Worm (Caenorhabditis elegans) whole organism, L3 larva: ENCODE measurements around the gene acl-4.

ENCODE experiments used
- R02D3.7 ChIP-seq: fragments of 150-350 bp; optimal IDR thresholded peaks from 2 replicates; lab custom pipeline; 2014; ENCODE audit warnings: missing biosample characterization, missing genetic modification characterization
- ZK546.5 ChIP-seq: sonication (generic microtip); optimal IDR thresholded peaks from 2 replicates; lab custom pipeline; 2017; ENCODE audit warnings: missing biosample characterization, missing genetic modification characterization
- ama-1 ChIP-seq: fragments of 150-350 bp; optimal IDR thresholded peaks from 2 replicates; lab custom pipeline; 2018
- ceh-28 ChIP-seq: fragments of 150-350 bp; optimal IDR thresholded peaks from 2 replicates; lab custom pipeline; 2014; ENCODE audit warnings: missing biosample characterization, missing genetic modification reagents, missing genetic modification characterization
- ceh-9 ChIP-seq: sonication (generic microtip); optimal IDR thresholded peaks from 2 replicates; lab custom pipeline; 2018; ENCODE audit warnings: missing biosample characterization, missing genetic modification characterization
- egl-5 ChIP-seq: fragments of 150-350 bp; optimal IDR thresholded peaks from 2 replicates; lab custom pipeline; 2017; ENCODE audit warnings: missing biosample characterization, missing genetic modification reagents, missing genetic modification characterization, inconsistent platforms
- elt-2 ChIP-seq: sonication (generic microtip); optimal IDR thresholded peaks from 2 replicates; lab custom pipeline; 2016; ENCODE audit warnings: missing genetic modification reagents, mild to moderate bottlenecking, missing genetic modification characterization, missing compliant biosample characterization
- elt-3 ChIP-seq, 3 experiments: fragments of 150-350 bp in 1 of 3; sonication (generic microtip) in 2 of 3; optimal IDR thresholded peaks; 2 replicates in 2 of 3; 4 replicates in 1 of 3; lab custom pipeline; 2014 to 2017; ENCODE audit warnings: missing biosample characterization in 3 of 3, missing genetic modification characterization in 3 of 3
- eor-1 ChIP-seq, 2 experiments: fragments of 150-350 bp; optimal IDR thresholded peaks; 2 replicates each; lab custom pipeline; 2014 to 2018; ENCODE audit warnings: missing biosample characterization in 2 of 2, missing genetic modification characterization in 2 of 2
- fos-1 ChIP-seq: fragments of 150-350 bp; optimal IDR thresholded peaks from 2 replicates; lab custom pipeline; 2014; ENCODE audit warnings: missing biosample characterization, missing genetic modification characterization
- hmg-11 ChIP-seq: sonication (generic microtip); optimal IDR thresholded peaks from 2 replicates; lab custom pipeline; 2016; ENCODE audit warnings: missing genetic modification characterization, missing compliant biosample characterization
- jun-1 ChIP-seq: fragments of 150-350 bp; optimal IDR thresholded peaks from 2 replicates; lab custom pipeline; 2014; ENCODE audit warnings: missing biosample characterization, missing genetic modification reagents, missing genetic modification characterization
- lin-15B ChIP-seq: fragments of 150-350 bp; optimal IDR thresholded peaks from 2 replicates; lab custom pipeline; 2014; ENCODE audit warnings: missing biosample characterization, missing genetic modification characterization
- lin-39 ChIP-seq: fragments of 150-350 bp; optimal IDR thresholded peaks from 2 replicates; lab custom pipeline; 2018; ENCODE audit warnings: missing biosample characterization, missing genetic modification reagents, missing genetic modification characterization
- lsy-12 ChIP-seq: sonication (generic microtip); optimal IDR thresholded peaks from 2 replicates; lab custom pipeline; 2016; ENCODE audit warnings: mild to moderate bottlenecking, missing genetic modification characterization, missing compliant biosample characterization
- mdl-1 ChIP-seq: fragments of 150-350 bp; optimal IDR thresholded peaks from 2 replicates; lab custom pipeline; 2014; ENCODE audit warnings: missing biosample characterization, missing genetic modification characterization
- mml-1 ChIP-seq: fragments of 150-350 bp; sonication (generic microtip); optimal IDR thresholded peaks from 3 replicates; lab custom pipeline; 2014; ENCODE audit warnings: missing biosample characterization, missing genetic modification characterization
- nfya-1 ChIP-seq: sonication (generic microtip); optimal IDR thresholded peaks from 2 replicates; lab custom pipeline; 2017; ENCODE audit warnings: missing genetic modification characterization, mild to moderate bottlenecking, missing compliant biosample characterization, antibody characterized with exemption, moderate library complexity; ENCODE audit not compliant: insufficient read depth
- nhr-11 ChIP-seq: fragments of 150-350 bp; optimal IDR thresholded peaks from 2 replicates; lab custom pipeline; 2014; ENCODE audit warnings: missing biosample characterization, missing genetic modification characterization
- nhr-12 ChIP-seq: fragments of 150-350 bp; optimal IDR thresholded peaks from 2 replicates; lab custom pipeline; 2014; ENCODE audit warnings: missing biosample characterization, missing genetic modification characterization
- nhr-23 ChIP-seq: fragments of 150-350 bp; optimal IDR thresholded peaks from 2 replicates; lab custom pipeline; 2014; ENCODE audit warnings: missing biosample characterization, missing genetic modification reagents, missing genetic modification characterization
- nhr-25 ChIP-seq: sonication (generic microtip); optimal IDR thresholded peaks from 2 replicates; lab custom pipeline; 2017; ENCODE audit warnings: missing biosample characterization, missing genetic modification characterization
- nhr-28 ChIP-seq: fragments of 150-350 bp; optimal IDR thresholded peaks from 2 replicates; lab custom pipeline; 2014; ENCODE audit warnings: missing biosample characterization, missing genetic modification characterization
- nhr-43 ChIP-seq: sonication (generic microtip); optimal IDR thresholded peaks from 2 replicates; lab custom pipeline; 2016; ENCODE audit warnings: mild to moderate bottlenecking, missing genetic modification characterization, missing compliant biosample characterization; ENCODE audit not compliant: poor library complexity, severe bottlenecking
- nhr-67 ChIP-seq: fragments of 150-350 bp; optimal IDR thresholded peaks from 2 replicates; lab custom pipeline; 2014; ENCODE audit warnings: missing biosample characterization, missing genetic modification characterization
- pha-4 ChIP-seq: fragments of 150-350 bp; optimal IDR thresholded peaks from 2 replicates; lab custom pipeline; 2014; ENCODE audit warnings: missing biosample characterization, missing genetic modification reagents, missing genetic modification characterization
- sea-2 ChIP-seq: fragments of 150-350 bp; sonication (generic microtip); optimal IDR thresholded peaks from 4 replicates; lab custom pipeline; 2014; ENCODE audit warnings: missing biosample characterization, missing genetic modification reagents, missing genetic modification characterization
- snpc-4 ChIP-seq: fragments of 150-350 bp; optimal IDR thresholded peaks from 2 replicates; lab custom pipeline; 2014; ENCODE audit warnings: missing biosample characterization, missing genetic modification characterization
- tbx-2 ChIP-seq: sonication (generic microtip); optimal IDR thresholded peaks from 2 replicates; lab custom pipeline; 2016; ENCODE audit warnings: mild to moderate bottlenecking, missing genetic modification characterization, missing compliant biosample characterization
- zag-1 ChIP-seq: fragments of 150-350 bp; optimal IDR thresholded peaks from 2 replicates; lab custom pipeline; 2014; ENCODE audit warnings: missing biosample characterization, missing genetic modification characterization
- ztf-11 ChIP-seq: fragments of 150-350 bp; optimal IDR thresholded peaks from 2 replicates; lab custom pipeline; 2014; ENCODE audit warnings: missing biosample characterization, missing genetic modification characterization
- ztf-4 ChIP-seq: fragments of 150-350 bp; optimal IDR thresholded peaks from 2 replicates; lab custom pipeline; 2014; ENCODE audit warnings: missing biosample characterization, missing genetic modification characterization

acl-4 gene

ce11 chrX:2090493-2090892, 20.2 kb upstream of the acl-4 start (continued):
- TF ChIP-seq ztf-4 (tag; lab: Kevin White, UChicago) (no peak), nhr-11 (tag; lab: Kevin White, UChicago) (no peak)

DNA sequence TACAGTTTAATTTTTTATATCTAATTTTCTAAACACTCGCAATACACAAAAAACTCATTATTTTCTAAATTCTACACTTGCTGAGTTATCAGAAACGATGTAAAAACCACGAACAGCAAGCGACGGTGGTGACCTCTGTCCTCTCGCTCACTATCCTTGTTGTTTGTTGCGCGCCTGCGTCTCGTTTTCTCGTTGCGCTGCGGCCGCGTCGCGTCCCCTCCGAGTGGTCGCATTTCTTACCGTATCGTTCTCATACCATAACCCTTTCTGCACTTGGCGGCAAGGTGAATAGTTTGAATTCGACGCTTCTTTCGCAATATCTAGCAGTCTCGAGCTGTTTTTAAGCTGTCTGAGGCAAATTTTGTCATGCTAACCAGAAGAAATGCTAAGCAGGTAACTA, 19.2 kb upstream of the acl-4 start, which contains the start of gene lsy-2:
Gene lsy-2 (plus strand): TSS at position 271 of the 400 bp plus-strand sequence.
- peak; percentile 51 for TF ChIP-seq ama-1
- peak; percentile 84 for TF ChIP-seq hmg-11 (tag; lab: Kevin White, UChicago)
- TF ChIP-seq tbx-2, result no peak
- no peak for TF ChIP-seq ztf-4 (tag; lab: Kevin White, UChicago)
- no peak for TF ChIP-seq eor-1 (tag; optimal IDR thresholded peaks at IDR 0.05; lab: Kevin White, UChicago)
- no peak for TF ChIP-seq ceh-9 (tag; lab: Kevin White, UChicago)
- peak; percentile 5 for TF ChIP-seq lsy-12
- TF ChIP-seq lin-15B (tag; lab: Kevin White, UChicago), result peak; percentile 46
- peak; percentile 10 for TF ChIP-seq jun-1
- peak; percentile 44 for TF ChIP-seq nhr-23 (tag; lab: Kevin White, UChicago)
- TF ChIP-seq nfya-1 (tag; lab: Kevin White, UChicago), result peak; percentile 98
- no peak for TF ChIP-seq R02D3.7 (tag; lab: Kevin White, UChicago)
- TF ChIP-seq sea-2 (GFP tag; lab: Kevin White, UChicago), result no peak
- peak; percentile 62 for TF ChIP-seq elt-2 (tag; lab: Kevin White, UChicago)
- peak; percentile 25 for TF ChIP-seq ceh-28
- TF ChIP-seq lin-39, result peak; percentile 83
- TF ChIP-seq egl-5, result peak; percentile 64
- TF ChIP-seq pha-4, result peak; percentile 72
- TF ChIP-seq ZK546.5 (tag; lab: Kevin White, UChicago), result no peak
- no peak for TF ChIP-seq zag-1 (tag; lab: Kevin White, UChicago)
- no peak for TF ChIP-seq nhr-67 (tag; lab: Kevin White, UChicago)
- peak; percentile 88 for TF ChIP-seq nhr-25 (tag; lab: Kevin White, UChicago)

DNA sequence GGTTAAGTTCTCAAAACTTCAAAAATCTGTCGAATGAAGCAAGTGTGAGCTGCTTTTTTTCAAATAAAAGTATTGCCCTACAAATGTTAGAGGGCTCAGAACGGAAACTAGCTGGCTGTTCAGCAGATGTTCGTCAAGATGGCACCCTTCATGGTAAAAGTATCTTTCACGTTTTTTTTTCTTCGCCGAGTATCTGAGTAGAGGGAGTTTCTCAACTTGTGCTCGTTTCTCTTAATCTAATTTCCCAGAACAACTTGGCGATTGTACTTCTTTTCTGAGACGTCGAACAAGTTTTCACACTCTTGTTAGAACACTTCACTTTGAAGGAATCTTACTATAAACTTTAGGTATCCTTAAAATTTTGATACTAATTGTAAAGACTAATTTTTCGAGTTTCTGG, 17.5 kb upstream of the acl-4 start:
- TF ChIP-seq nhr-43 (tag; lab: Kevin White, UChicago), result no peak
- TF ChIP-seq ztf-11 (tag; lab: Kevin White, UChicago), result no peak
- TF ChIP-seq nhr-28 (tag; lab: Kevin White, UChicago), result no peak
- no peak for TF ChIP-seq nhr-11 (tag; lab: Kevin White, UChicago)
- TF ChIP-seq zag-1 (tag; lab: Kevin White, UChicago), result no peak
- TF ChIP-seq hmg-11 (tag; lab: Kevin White, UChicago), result no peak
- TF ChIP-seq nhr-25 (tag; lab: Kevin White, UChicago), result no peak
- no peak for TF ChIP-seq egl-5

DNA sequence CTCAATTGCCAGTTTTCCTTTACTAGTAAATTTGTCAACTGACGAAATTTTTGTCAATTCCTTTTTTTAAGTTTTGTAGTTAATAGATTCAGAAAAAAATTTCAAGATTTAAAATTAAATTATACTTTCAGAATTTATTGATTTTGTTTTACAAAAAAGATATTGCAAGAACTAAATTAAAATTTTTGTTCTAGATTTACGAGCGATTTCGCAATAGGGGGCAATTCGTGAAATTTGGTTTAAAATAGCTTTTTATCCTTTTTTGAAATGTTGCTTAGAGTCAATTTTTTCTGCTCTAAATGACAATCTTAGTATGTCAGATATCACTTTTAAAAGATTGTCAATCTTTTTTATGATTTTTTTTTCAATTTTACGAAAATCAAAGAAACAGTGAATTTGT, 15.2 kb upstream of the acl-4 start:
- TF ChIP-seq fos-1 (tag; lab: Kevin White, UChicago) (no peak), nhr-12 (tag; lab: Kevin White, UChicago) (no peak), ZK546.5 (tag; lab: Kevin White, UChicago) (no peak)

DNA sequence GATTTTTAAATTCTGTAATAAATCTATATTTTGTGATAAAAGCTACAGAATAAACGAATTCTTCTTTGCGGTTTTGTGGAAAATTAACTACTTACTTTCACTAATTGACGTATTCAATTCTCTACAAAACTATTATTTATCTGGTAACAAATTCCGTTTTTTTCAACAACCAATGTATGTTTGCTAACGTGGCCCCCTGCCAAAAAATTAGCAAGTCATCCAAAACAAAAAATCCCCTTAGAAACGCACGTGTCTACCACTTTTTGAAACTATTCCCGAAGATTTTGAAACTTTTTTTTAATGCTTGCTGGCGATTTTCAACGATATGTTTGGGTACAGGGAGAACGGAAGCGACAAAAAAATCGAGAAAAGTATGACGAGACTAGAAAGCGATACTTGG, 14.7 kb upstream of the acl-4 start, which contains the start of gene F49H12.2:
Gene F49H12.2 (plus strand): TSS at position 301 of the 400 bp plus-strand sequence.
- TF ChIP-seq nhr-23 (tag; lab: Kevin White, UChicago), result no peak
- no peak for TF ChIP-seq egl-5
- no peak for TF ChIP-seq nhr-12 (tag; lab: Kevin White, UChicago)
- TF ChIP-seq mdl-1 (tag; lab: Kevin White, UChicago), result no peak
- no peak for TF ChIP-seq ceh-28
- no peak for TF ChIP-seq snpc-4 (tag; lab: Kevin White, UChicago)
- TF ChIP-seq elt-3 (tag; optimal IDR thresholded peaks at IDR 0.05; lab: Kevin White, UChicago), result no peak
- no peak for TF ChIP-seq R02D3.7 (tag; lab: Kevin White, UChicago)
- no peak for TF ChIP-seq hmg-11 (tag; lab: Kevin White, UChicago)
- no peak for TF ChIP-seq zag-1 (tag; lab: Kevin White, UChicago)
- no peak for TF ChIP-seq mml-1 (tag; lab: Kevin White, UChicago)

DNA sequence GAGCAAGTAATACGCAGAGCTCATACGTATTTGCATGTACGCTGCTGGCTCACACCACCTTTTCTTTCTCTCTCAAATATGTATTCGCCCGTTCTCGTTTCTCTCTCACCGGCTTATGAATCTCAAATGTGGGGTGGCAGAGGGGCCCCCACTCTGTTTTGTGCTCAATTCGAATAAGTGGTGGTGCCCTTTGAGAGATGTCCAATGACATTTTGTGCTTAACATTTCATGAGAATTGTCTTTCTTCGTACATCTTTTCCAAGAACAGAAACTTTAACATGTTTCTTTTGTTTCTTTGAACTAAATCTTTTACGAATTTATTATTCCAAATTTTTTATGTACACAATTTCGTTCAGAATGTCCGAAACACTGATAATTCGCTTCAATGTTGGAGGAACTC, 13.8 kb upstream of the acl-4 start, which contains the start of gene F49H12.3:
Gene F49H12.3 (plus strand): TSS at position 357 of the 400 bp plus-strand sequence.
- TF ChIP-seq hmg-11 (tag; lab: Kevin White, UChicago) (no peak), nfya-1 (tag; lab: Kevin White, UChicago) (no peak), sea-2 (GFP tag; lab: Kevin White, UChicago) (no peak), nhr-11 (tag; lab: Kevin White, UChicago) (no peak), nhr-25 (tag; lab: Kevin White, UChicago) (no peak)
